Fruit fly (Drosophila melanogaster) whole organism, embryonic: ENCODE measurements around the gene CG34289.

Source experiments
- CG11504 ChIP-seq: fragments of 200-800 bp; sonication (Bioruptor generic); optimal IDR thresholded peaks from 3 replicates; lab custom pipeline; 2019; ENCODE audit warnings: missing biosample characterization, mild to moderate bottlenecking, missing genetic modification characterization, moderate library complexity
- CG12769 ChIP-seq: fragments of 200-800 bp; sonication (Bioruptor generic); optimal IDR thresholded peaks from 2 replicates; lab custom pipeline; 2019; ENCODE audit warnings: missing biosample characterization, mild to moderate bottlenecking, missing genetic modification characterization, moderate library complexity
- CG13296 ChIP-seq: fragments of 200-800 bp; sonication (Bioruptor generic); optimal IDR thresholded peaks from 3 replicates; lab custom pipeline; 2018; ENCODE audit warnings: missing biosample characterization, mild to moderate bottlenecking, missing genetic modification characterization
- CG13775 ChIP-seq: fragments of 200-800 bp; sonication (Bioruptor generic); optimal IDR thresholded peaks from 3 replicates; lab custom pipeline; 2017; ENCODE audit warnings: missing biosample characterization, mild to moderate bottlenecking, missing genetic modification characterization
- CG18599 ChIP-seq: fragments of 200-800 bp; sonication (Bioruptor generic); optimal IDR thresholded peaks from 3 replicates; lab custom pipeline; 2017; ENCODE audit warnings: missing biosample characterization, missing genetic modification characterization, mild to moderate bottlenecking, moderate library complexity, missing genetic modification reagents
- CG2712 ChIP-seq: fragments of 200-800 bp; optimal IDR thresholded peaks from 3 replicates; lab custom pipeline; 2019; ENCODE audit warnings: missing biosample characterization, mild to moderate bottlenecking, missing genetic modification characterization, moderate library complexity
- CG3065 ChIP-seq: fragments of 200-800 bp; sonication (Bioruptor generic); optimal IDR thresholded peaks from 2 replicates; lab custom pipeline; 2016; ENCODE audit warnings: missing biosample characterization, missing genetic modification characterization
- CG31388 ChIP-seq: fragments of 200-800 bp; sonication (Bioruptor generic); optimal IDR thresholded peaks from 2 replicates; lab custom pipeline; 2016; ENCODE audit warnings: missing biosample characterization, missing genetic modification characterization
- CG7271 ChIP-seq: fragments of 200-800 bp; sonication (Bioruptor generic); optimal IDR thresholded peaks from 2 replicates; lab custom pipeline; 2018; ENCODE audit warnings: missing biosample characterization, mild to moderate bottlenecking, missing genetic modification characterization, moderate library complexity
- CG7963 ChIP-seq: fragments of 200-800 bp; sonication (Bioruptor generic); IDR thresholded peaks from 3 replicates; pipeline ENCODE4 v1.3.6; 2022; ENCODE audit warnings: missing biosample characterization, missing genetic modification characterization; ENCODE audit not compliant: partially characterized antibody
- CHES-1-like ChIP-seq: fragments of 200-800 bp; sonication (Bioruptor generic); optimal IDR thresholded peaks from 2 replicates; lab custom pipeline; 2016; ENCODE audit warnings: missing biosample characterization, missing genetic modification characterization
- Doc2 ChIP-seq: fragments of 200-800 bp; sonication (Bioruptor generic); IDR thresholded peaks from 2 replicates; pipeline ENCODE4 v1.3.6; 2022; ENCODE audit warnings: missing biosample characterization, missing genetic modification characterization
- Elba2 ChIP-seq: fragments of 200-800 bp; sonication (Bioruptor generic); optimal IDR thresholded peaks from 3 replicates; lab custom pipeline; 2016; ENCODE audit warnings: missing biosample characterization, missing genetic modification characterization
- Gug ChIP-seq: fragments of 200-800 bp; sonication (Bioruptor generic); IDR thresholded peaks from 4 replicates; pipeline ENCODE4 v1.3.6; 2022; ENCODE audit warnings: missing biosample characterization, missing genetic modification characterization
- HmgZ ChIP-seq: fragments of 200-800 bp; sonication (Bioruptor generic); optimal IDR thresholded peaks from 2 replicates; lab custom pipeline; 2018; ENCODE audit warnings: missing biosample characterization, mild to moderate bottlenecking, missing genetic modification characterization
- Hr39 ChIP-seq: fragments of >200 bp; optimal IDR thresholded peaks from 2 replicates; lab custom pipeline; 2017
- NC2β ChIP-seq: fragments of 200-800 bp; sonication (Bioruptor generic); optimal IDR thresholded peaks from 2 replicates; lab custom pipeline; 2016; ENCODE audit warnings: missing biosample characterization, missing genetic modification characterization
- Neu2 ChIP-seq: fragments of 200-800 bp; sonication (Bioruptor generic); optimal IDR thresholded peaks from 3 replicates; lab custom pipeline; 2016; ENCODE audit warnings: missing biosample characterization, missing genetic modification characterization, borderline replicate concordance
- Nf-YA ChIP-seq: fragments of 200-800 bp; sonication (Bioruptor generic); IDR thresholded peaks from 2 replicates; pipeline ENCODE4 v1.3.6; 2022; ENCODE audit warnings: missing biosample characterization, missing genetic modification characterization
- Nf-YC ChIP-seq: fragments of 200-800 bp; optimal IDR thresholded peaks from 3 replicates; lab custom pipeline; 2019; ENCODE audit warnings: missing biosample characterization, mild to moderate bottlenecking, missing genetic modification characterization, moderate library complexity
- Six4 ChIP-seq: fragments of 200-800 bp; sonication (Bioruptor generic); optimal IDR thresholded peaks from 2 replicates; lab custom pipeline; 2016; ENCODE audit warnings: missing biosample characterization, missing genetic modification characterization
- Tbp ChIP-seq: fragments of >200 bp; optimal IDR thresholded peaks from 2 replicates; lab custom pipeline; 2018; ENCODE audit warnings: missing biosample characterization, missing genetic modification characterization
- Xrp1 ChIP-seq: fragments of 200-800 bp; sonication (Bioruptor generic); IDR thresholded peaks from 2 replicates; pipeline ENCODE4 v1.3.6; 2022; ENCODE audit warnings: missing biosample characterization, missing genetic modification characterization
- br ChIP-seq: fragments of >200 bp; optimal IDR thresholded peaks from 2 replicates; lab custom pipeline; 2017
- caup ChIP-seq: fragments of 200-800 bp; sonication (Bioruptor generic); optimal IDR thresholded peaks from 3 replicates; lab custom pipeline; 2017; ENCODE audit warnings: missing biosample characterization, mild to moderate bottlenecking, missing genetic modification characterization, moderate library complexity; ENCODE audit not compliant: severe bottlenecking
- ci ChIP-seq: fragments of 200-800 bp; sonication (Bioruptor generic); IDR thresholded peaks from 3 replicates; pipeline ENCODE4 v1.3.6; 2022; ENCODE audit warnings: missing biosample characterization, missing genetic modification characterization
- cwo ChIP-seq: fragments of 200-800 bp; sonication (Bioruptor generic); optimal IDR thresholded peaks from 3 replicates; lab custom pipeline; 2017; ENCODE audit warnings: missing biosample characterization, missing genetic modification characterization, mild to moderate bottlenecking, moderate library complexity, missing genetic modification reagents
- da ChIP-seq: fragments of 200-800 bp; sonication (Bioruptor generic); optimal IDR thresholded peaks from 2 replicates; lab custom pipeline; 2016; ENCODE audit warnings: missing biosample characterization, missing genetic modification characterization
- dan ChIP-seq: fragments of 200-800 bp; sonication (Bioruptor generic); IDR thresholded peaks from 2 replicates; pipeline ENCODE4 v1.3.6; 2022; ENCODE audit warnings: missing biosample characterization, missing genetic modification characterization
- dpn ChIP-seq, 2 experiments: fragments of 200-800 bp; sonication (Bioruptor generic); optimal IDR thresholded peaks; 3 replicates each; lab custom pipeline; 2016; ENCODE audit warnings: missing biosample characterization in 2 of 2, missing genetic modification characterization in 2 of 2
- grau ChIP-seq: fragments of 200-800 bp; optimal IDR thresholded peaks from 3 replicates; lab custom pipeline; 2019; ENCODE audit warnings: missing biosample characterization, mild to moderate bottlenecking, missing genetic modification characterization, moderate library complexity
- grn ChIP-seq: fragments of 200-800 bp; sonication (Bioruptor generic); optimal IDR thresholded peaks from 3 replicates; lab custom pipeline; 2017; ENCODE audit warnings: missing biosample characterization, missing genetic modification characterization
- h ChIP-seq: fragments of >200 bp; optimal IDR thresholded peaks from 2 replicates; lab custom pipeline; 2017
- knrl ChIP-seq: fragments of 200-800 bp; sonication (Bioruptor generic); IDR thresholded peaks from 3 replicates; pipeline ENCODE4 v1.3.6; 2022; ENCODE audit warnings: missing biosample characterization, missing genetic modification characterization; ENCODE audit not compliant: partially characterized antibody
- mirr ChIP-seq: fragments of 200-800 bp; sonication (Bioruptor generic); optimal IDR thresholded peaks from 3 replicates; lab custom pipeline; 2018; ENCODE audit warnings: missing biosample characterization, mild to moderate bottlenecking, missing genetic modification characterization
- rib ChIP-seq: fragments of 200-800 bp; sonication (Bioruptor generic); IDR thresholded peaks from 2 replicates; pipeline ENCODE4 v1.3.6; 2022; ENCODE audit warnings: missing biosample characterization, missing genetic modification characterization
- salm ChIP-seq: fragments of 200-800 bp; sonication (Bioruptor generic); optimal IDR thresholded peaks from 2 replicates; lab custom pipeline; 2018; ENCODE audit warnings: missing biosample characterization, mild to moderate bottlenecking, missing genetic modification characterization
- schlank ChIP-seq: fragments of 200-800 bp; sonication (Bioruptor generic); optimal IDR thresholded peaks from 2 replicates; lab custom pipeline; 2018; ENCODE audit warnings: missing biosample characterization, mild to moderate bottlenecking, missing genetic modification characterization
- slbo ChIP-seq: fragments of 200-800 bp; sonication (Bioruptor generic); IDR thresholded peaks from 2 replicates; pipeline ENCODE4 v1.3.6; 2022; ENCODE audit warnings: missing biosample characterization, missing genetic modification characterization
- sr ChIP-seq: fragments of 200-800 bp; sonication (Bioruptor generic); IDR thresholded peaks from 3 replicates; pipeline ENCODE4 v1.3.6; 2022; ENCODE audit warnings: missing biosample characterization, missing genetic modification characterization
- sug ChIP-seq: fragments of 200-800 bp; optimal IDR thresholded peaks from 2 replicates; lab custom pipeline; 2019; ENCODE audit warnings: missing biosample characterization, mild to moderate bottlenecking, missing genetic modification characterization, moderate library complexity
- tgo ChIP-seq: fragments of 200-800 bp; sonication (Bioruptor generic); IDR thresholded peaks from 3 replicates; pipeline ENCODE4 v1.3.6; 2022; ENCODE audit warnings: missing biosample characterization, missing genetic modification characterization
- toy ChIP-seq: fragments of 200-800 bp; sonication (Bioruptor generic); IDR thresholded peaks from 2 replicates; pipeline ENCODE4 v1.3.6; 2022; ENCODE audit warnings: missing biosample characterization, missing genetic modification characterization
- tup ChIP-seq: fragments of 200-800 bp; sonication (Bioruptor generic); optimal IDR thresholded peaks from 2 replicates; lab custom pipeline; 2016; ENCODE audit warnings: missing biosample characterization, mild to moderate bottlenecking, missing genetic modification characterization, moderate library complexity
- tx ChIP-seq: fragments of 200-800 bp; sonication (Bioruptor generic); optimal IDR thresholded peaks from 2 replicates; lab custom pipeline; 2016; ENCODE audit warnings: missing biosample characterization, missing genetic modification characterization
- zfh2 ChIP-seq: fragments of 200-800 bp; sonication (Bioruptor generic); optimal IDR thresholded peaks from 2 replicates; lab custom pipeline; 2016; ENCODE audit warnings: missing biosample characterization, missing genetic modification characterization

The CG34289 gene

dm6 chr3R:23534609-23535008 lies 27.3 kb upstream of the CG34289 start, which contains the start of gene Ugt303B3 (continued):
- TF ChIP-seq Elba2 (GFP tag; lab: Kevin White, UChicago): no peak
- TF ChIP-seq slbo (GFP tag; lab: Robert Waterston, UW): no peak
- TF ChIP-seq mirr (GFP tag; lab: Kevin White, UChicago): peak; percentile 98
- no peak for TF ChIP-seq CG2712 (tag; lab: Kevin White, UChicago)
- TF ChIP-seq dan (GFP tag; lab: Robert Waterston, UW): no peak
- peak; percentile 28 for TF ChIP-seq CG13296 (GFP tag; lab: Kevin White, UChicago)
- no peak for TF ChIP-seq schlank
- no peak for TF ChIP-seq da
- TF ChIP-seq NC2β (GFP tag; lab: Kevin White, UChicago): no peak
- no peak for TF ChIP-seq dpn (GFP tag; optimal IDR thresholded peaks at IDR 0.05; lab: Kevin White, UChicago)
- TF ChIP-seq Xrp1 (GFP tag; lab: Robert Waterston, UW): no peak
- no peak for TF ChIP-seq Neu2 (GFP tag; lab: Kevin White, UChicago)
- no peak for TF ChIP-seq Gug (GFP tag; lab: Robert Waterston, UW)
- no peak for TF ChIP-seq Nf-YA
- no peak for TF ChIP-seq CG7963
- peak; percentile 68 for TF ChIP-seq salm
- peak; percentile 24 for TF ChIP-seq HmgZ (tag; lab: Kevin White, UChicago)
- no peak for TF ChIP-seq br (lab: Kevin White, UChicago)
- TF ChIP-seq ci (GFP tag; lab: Robert Waterston, UW): no peak; the same call in 2 of the 3 replicates
- no peak for TF ChIP-seq Doc2 (GFP tag; lab: Robert Waterston, UW)
- no peak for TF ChIP-seq tx
- no peak for TF ChIP-seq CG13775 (GFP tag; lab: Kevin White, UChicago)
- TF ChIP-seq Hr39 (lab: Kevin White, UChicago): no peak
- TF ChIP-seq sug: peak; percentile 55
- TF ChIP-seq h (lab: Kevin White, UChicago): no peak
- TF ChIP-seq caup (GFP tag; lab: Kevin White, UChicago): peak; percentile 46
- TF ChIP-seq Nf-YC (tag; lab: Kevin White, UChicago): peak; percentile 8
- no peak for TF ChIP-seq zfh2
- no peak for TF ChIP-seq sr
- no peak for TF ChIP-seq grau (tag; lab: Kevin White, UChicago)
- TF ChIP-seq CG12769 (tag; lab: Kevin White, UChicago): no peak
- TF ChIP-seq CG11504 (tag; lab: Kevin White, UChicago): no peak
- TF ChIP-seq CG7271: no peak
- TF ChIP-seq knrl (GFP tag; lab: Robert Waterston, UW): no peak
- TF ChIP-seq CHES-1-like (GFP tag; lab: Kevin White, UChicago): no peak
- TF ChIP-seq CG3065 (GFP tag; lab: Kevin White, UChicago): no peak
- TF ChIP-seq cwo: no peak
- TF ChIP-seq CG31388 (GFP tag; lab: Kevin White, UChicago): no peak
- no peak for TF ChIP-seq Six4 (GFP tag; lab: Kevin White, UChicago)
- TF ChIP-seq tgo (GFP tag; lab: Robert Waterston, UW): no peak
- TF ChIP-seq tup: no peak
- TF ChIP-seq rib (GFP tag; lab: Robert Waterston, UW): no peak
- no peak for TF ChIP-seq Tbp (GFP tag; lab: Kevin White, UChicago)
- peak; percentile 41 for TF ChIP-seq grn (GFP tag; lab: Kevin White, UChicago)
- 0 out of 2 replicates have a peak, but pooled peaks have one; percentile 14 for TF ChIP-seq toy (GFP tag; lab: Robert Waterston, UW)
- no peak for TF ChIP-seq CG18599
